Worm (Caenorhabditis elegans): ENCODE measurements around the gene Y48E1B.8.

ce11 chrII:13574395-13574794 is 11.1 kb upstream of the Y48E1B.8 start:
- TF ChIP-seq nhr-28 (tag; optimal IDR thresholded peaks at IDR 0.05) (no peak), ztf-11 (tag; optimal IDR thresholded peaks at IDR 0.05) (no peak), snpc-4 (tag; optimal IDR thresholded peaks at IDR 0.05) (no peak), cnd-1 (tag; optimal IDR thresholded peaks at IDR 0.05) (no peak), lsy-2 (tag; optimal IDR thresholded peaks at IDR 0.05) (no peak), lin-13 (tag; optimal IDR thresholded peaks at IDR 0.05) (no peak)

All from whole organism, mixed stage, embryonic.